Worm (Caenorhabditis elegans) whole organism, late embryonic: ENCODE results near the gene mam-6.

Source experiments
- C08G9.2 ChIP-seq: sonication (generic microtip); optimal IDR thresholded peaks from 2 replicates; lab custom pipeline; 2016; ENCODE audit warnings: mild to moderate bottlenecking, missing genetic modification characterization, moderate library complexity, missing compliant biosample characterization
- F13H6.1 ChIP-seq: sonication (generic microtip); optimal IDR thresholded peaks from 2 replicates; lab custom pipeline; 2016; ENCODE audit warnings: missing genetic modification characterization, missing compliant biosample characterization
- K09A11.1 ChIP-seq: sonication (generic microtip); optimal IDR thresholded peaks from 2 replicates; lab custom pipeline; 2017; ENCODE audit warnings: antibody characterized with exemption, mild to moderate bottlenecking, missing genetic modification characterization, missing compliant biosample characterization; ENCODE audit not compliant: insufficient read depth
- T23F11.4 ChIP-seq: fragments of 200-800 bp; sonication (Bioruptor generic); optimal IDR thresholded peaks from 2 replicates; lab custom pipeline; 2018; ENCODE audit warnings: mild to moderate bottlenecking, missing genetic modification characterization, missing compliant biosample characterization
- ahr-1 ChIP-seq: sonication (generic microtip); optimal IDR thresholded peaks from 2 replicates; lab custom pipeline; 2016; ENCODE audit warnings: missing genetic modification characterization, missing compliant biosample characterization
- ama-1 ChIP-seq: fragments of 150-350 bp; optimal IDR thresholded peaks from 2 replicates; lab custom pipeline; 2014
- ceh-14 ChIP-seq: sonication (generic microtip); optimal IDR thresholded peaks from 2 replicates; lab custom pipeline; 2016; ENCODE audit warnings: missing genotype, missing genetic modification characterization, missing compliant biosample characterization
- ceh-18 ChIP-seq: sonication (generic microtip); optimal IDR thresholded peaks from 2 replicates; lab custom pipeline; 2016; ENCODE audit warnings: missing genetic modification characterization, missing compliant biosample characterization
- ceh-2 ChIP-seq: sonication (generic microtip); optimal IDR thresholded peaks from 2 replicates; lab custom pipeline; 2016; ENCODE audit warnings: missing genotype, missing genetic modification characterization, missing compliant biosample characterization
- ceh-22 ChIP-seq: sonication (generic microtip); optimal IDR thresholded peaks from 2 replicates; lab custom pipeline; 2017; ENCODE audit warnings: missing biosample characterization, missing genetic modification characterization
- ceh-24 ChIP-seq: sonication (generic microtip); optimal IDR thresholded peaks from 2 replicates; lab custom pipeline; 2016; ENCODE audit warnings: mild to moderate bottlenecking, missing genetic modification characterization, missing compliant biosample characterization
- ceh-30 ChIP-seq: fragments of 150-350 bp; optimal IDR thresholded peaks from 2 replicates; lab custom pipeline; 2014; ENCODE audit warnings: missing biosample characterization, missing genetic modification characterization
- ceh-31 ChIP-seq: sonication (generic microtip); optimal IDR thresholded peaks from 2 replicates; lab custom pipeline; 2016; ENCODE audit warnings: missing genetic modification characterization, missing compliant biosample characterization
- ceh-34 ChIP-seq: sonication (generic microtip); optimal IDR thresholded peaks from 2 replicates; lab custom pipeline; 2016; ENCODE audit warnings: mild to moderate bottlenecking, missing genetic modification characterization, missing compliant biosample characterization
- ceh-45 ChIP-seq: fragments of 200-800 bp; sonication (Bioruptor generic); IDR thresholded peaks from 2 replicates; pipeline ENCODE4 v1.3.6; 2022; ENCODE audit warnings: missing genetic modification reagents, missing genetic modification characterization, missing compliant biosample characterization
- ceh-48 ChIP-seq: sonication (generic microtip); optimal IDR thresholded peaks from 2 replicates; lab custom pipeline; 2016; ENCODE audit warnings: missing genetic modification characterization, inconsistent platforms, missing compliant biosample characterization
- ceh-6 ChIP-seq: fragments of 200-800 bp; sonication (Bioruptor generic); optimal IDR thresholded peaks from 2 replicates; lab custom pipeline; 2018; ENCODE audit warnings: mild to moderate bottlenecking, missing genetic modification characterization, missing compliant biosample characterization
- ceh-9 ChIP-seq: sonication (generic microtip); optimal IDR thresholded peaks from 2 replicates; lab custom pipeline; 2016; ENCODE audit warnings: mild to moderate bottlenecking, missing genetic modification characterization, inconsistent platforms, missing compliant biosample characterization
- che-1 ChIP-seq: sonication (generic microtip); optimal IDR thresholded peaks from 2 replicates; lab custom pipeline; 2016; ENCODE audit warnings: mild to moderate bottlenecking, missing genetic modification characterization, missing compliant biosample characterization
- dve-1 ChIP-seq: sonication (generic microtip); optimal IDR thresholded peaks from 2 replicates; lab custom pipeline; 2017; ENCODE audit warnings: antibody characterized with exemption, mild to moderate bottlenecking, missing genetic modification characterization, missing compliant biosample characterization
- ets-4 ChIP-seq: sonication (generic microtip); optimal IDR thresholded peaks from 2 replicates; lab custom pipeline; 2016; ENCODE audit warnings: missing genetic modification characterization, missing compliant biosample characterization
- eyg-1 ChIP-seq: sonication (generic microtip); optimal IDR thresholded peaks from 2 replicates; lab custom pipeline; 2016; ENCODE audit warnings: missing genotype, missing genetic modification characterization, missing compliant biosample characterization
- fkh-10 ChIP-seq: fragments of 150-350 bp; optimal IDR thresholded peaks from 2 replicates; lab custom pipeline; 2014; ENCODE audit warnings: missing biosample characterization, missing genetic modification reagents, missing genetic modification characterization
- gmeb-2 ChIP-seq: sonication (generic microtip); optimal IDR thresholded peaks from 2 replicates; lab custom pipeline; 2016; ENCODE audit warnings: missing genetic modification characterization, inconsistent platforms, missing compliant biosample characterization
- hlh-13 ChIP-seq: fragments of 200-800 bp; sonication (Bioruptor generic); optimal IDR thresholded peaks from 2 replicates; lab custom pipeline; 2018; ENCODE audit warnings: mild to moderate bottlenecking, missing genetic modification characterization, missing compliant biosample characterization
- hlh-15 ChIP-seq: sonication (generic microtip); optimal IDR thresholded peaks from 2 replicates; lab custom pipeline; 2016; ENCODE audit warnings: missing genetic modification characterization, missing compliant biosample characterization
- hlh-30 ChIP-seq: sonication (generic microtip); optimal IDR thresholded peaks from 2 replicates; lab custom pipeline; 2017; ENCODE audit warnings: antibody characterized with exemption, missing genetic modification characterization, missing compliant biosample characterization; ENCODE audit not compliant: insufficient read depth
- hlh-8 ChIP-seq: sonication (generic microtip); optimal IDR thresholded peaks from 2 replicates; lab custom pipeline; 2016; ENCODE audit warnings: missing genotype, missing genetic modification characterization, missing compliant biosample characterization
- lim-6 ChIP-seq: sonication (generic microtip); optimal IDR thresholded peaks from 2 replicates; lab custom pipeline; 2016; ENCODE audit warnings: missing genetic modification characterization, missing compliant biosample characterization
- lin-11 ChIP-seq: fragments of 200-800 bp; sonication (Bioruptor generic); optimal IDR thresholded peaks from 2 replicates; lab custom pipeline; 2018; ENCODE audit warnings: mild to moderate bottlenecking, missing genetic modification characterization, missing compliant biosample characterization
- mec-3 ChIP-seq: sonication (generic microtip); optimal IDR thresholded peaks from 2 replicates; lab custom pipeline; 2016; ENCODE audit warnings: borderline replicate concordance, missing genetic modification characterization, missing compliant biosample characterization
- nfya-1 ChIP-seq: sonication (generic microtip); optimal IDR thresholded peaks from 2 replicates; lab custom pipeline; 2017; ENCODE audit warnings: missing genetic modification characterization, mild to moderate bottlenecking, missing compliant biosample characterization, antibody characterized with exemption, moderate library complexity
- npax-4 ChIP-seq: sonication (generic microtip); optimal IDR thresholded peaks from 2 replicates; lab custom pipeline; 2016; ENCODE audit warnings: missing genetic modification characterization, missing compliant biosample characterization
- odd-2 ChIP-seq: sonication (generic microtip); optimal IDR thresholded peaks from 2 replicates; lab custom pipeline; 2017; ENCODE audit warnings: antibody characterized with exemption, mild to moderate bottlenecking, missing genetic modification characterization, missing compliant biosample characterization
- pha-4 ChIP-seq: fragments of 150-350 bp; optimal IDR thresholded peaks from 2 replicates; lab custom pipeline; 2018; ENCODE audit warnings: missing biosample characterization, missing genetic modification reagents, missing genetic modification characterization
- ref-2 ChIP-seq: sonication (generic microtip); optimal IDR thresholded peaks from 2 replicates; lab custom pipeline; 2016; ENCODE audit warnings: missing genetic modification characterization, missing compliant biosample characterization
- sdc-2 ChIP-seq: sonication (generic microtip); optimal IDR thresholded peaks from 2 replicates; lab custom pipeline; 2016; ENCODE audit warnings: missing genotype, missing genetic modification characterization, missing compliant biosample characterization
- sox-2 ChIP-seq: fragments of 200-800 bp; sonication (Bioruptor generic); IDR thresholded peaks from 2 replicates; pipeline ENCODE4 v1.3.6; 2022; ENCODE audit warnings: missing genetic modification reagents, missing genetic modification characterization, missing compliant biosample characterization
- syd-9 ChIP-seq: sonication (generic microtip); optimal IDR thresholded peaks from 2 replicates; lab custom pipeline; 2016; ENCODE audit warnings: mild to moderate bottlenecking, missing genetic modification characterization, moderate library complexity, missing compliant biosample characterization
- tbx-2 ChIP-seq: sonication (generic microtip); optimal IDR thresholded peaks from 2 replicates; lab custom pipeline; 2016; ENCODE audit warnings: missing genetic modification characterization, missing compliant biosample characterization
- ttx-3 ChIP-seq: sonication (generic microtip); optimal IDR thresholded peaks from 2 replicates; lab custom pipeline; 2016; ENCODE audit warnings: missing genetic modification reagents, missing genetic modification characterization, missing compliant biosample characterization
- unc-42 ChIP-seq: sonication (generic microtip); optimal IDR thresholded peaks from 2 replicates; lab custom pipeline; 2016; ENCODE audit warnings: missing genotype, missing genetic modification characterization, missing compliant biosample characterization
- unc-55 ChIP-seq: sonication (generic microtip); optimal IDR thresholded peaks from 2 replicates; lab custom pipeline; 2017; ENCODE audit warnings: missing biosample characterization, missing genetic modification reagents, missing genetic modification characterization
- unc-86 ChIP-seq: sonication (generic microtip); optimal IDR thresholded peaks from 2 replicates; lab custom pipeline; 2016; ENCODE audit warnings: missing genetic modification characterization, missing compliant biosample characterization
- zip-5 ChIP-seq: sonication (generic microtip); optimal IDR thresholded peaks from 2 replicates; lab custom pipeline; 2016; ENCODE audit warnings: missing genetic modification characterization, missing compliant biosample characterization
- ztf-16 ChIP-seq: sonication (generic microtip); optimal IDR thresholded peaks from 2 replicates; lab custom pipeline; 2017; ENCODE audit warnings: missing genetic modification characterization, missing compliant biosample characterization

Gene mam-6

ce11 chrX:15042549-15042948, 26.6 kb downstream of the mam-6 start:
- TF ChIP-seq gmeb-2 (tag; lab: Kevin White, UChicago): no peak
- TF ChIP-seq F13H6.1 (tag; lab: Kevin White, UChicago): no peak
- no peak for TF ChIP-seq odd-2 (tag; lab: Kevin White, UChicago)
- TF ChIP-seq hlh-8 (tag; lab: Kevin White, UChicago): no peak
- TF ChIP-seq zip-5: no peak
- no peak for TF ChIP-seq ama-1
- TF ChIP-seq ahr-1 (tag; lab: Kevin White, UChicago): no peak
- no peak for TF ChIP-seq hlh-13 (GFP tag; lab: Kevin White, UChicago)
- TF ChIP-seq nfya-1 (tag; lab: Kevin White, UChicago): no peak
- no peak for TF ChIP-seq ceh-2 (tag; lab: Kevin White, UChicago)
- TF ChIP-seq ceh-31 (tag; lab: Kevin White, UChicago): no peak
- no peak for TF ChIP-seq pha-4 (tag; lab: Kevin White, UChicago)
- TF ChIP-seq fkh-10 (GFP tag; lab: Kevin White, UChicago): no peak
- TF ChIP-seq sox-2 (GFP tag; lab: Robert Waterston, UW): no peak
- no peak for TF ChIP-seq syd-9
- TF ChIP-seq ceh-14 (tag; lab: Kevin White, UChicago): no peak
- TF ChIP-seq mec-3 (tag; lab: Kevin White, UChicago): no peak
- no peak for TF ChIP-seq ets-4
- no peak for TF ChIP-seq dve-1 (tag; lab: Kevin White, UChicago)

DNA sequence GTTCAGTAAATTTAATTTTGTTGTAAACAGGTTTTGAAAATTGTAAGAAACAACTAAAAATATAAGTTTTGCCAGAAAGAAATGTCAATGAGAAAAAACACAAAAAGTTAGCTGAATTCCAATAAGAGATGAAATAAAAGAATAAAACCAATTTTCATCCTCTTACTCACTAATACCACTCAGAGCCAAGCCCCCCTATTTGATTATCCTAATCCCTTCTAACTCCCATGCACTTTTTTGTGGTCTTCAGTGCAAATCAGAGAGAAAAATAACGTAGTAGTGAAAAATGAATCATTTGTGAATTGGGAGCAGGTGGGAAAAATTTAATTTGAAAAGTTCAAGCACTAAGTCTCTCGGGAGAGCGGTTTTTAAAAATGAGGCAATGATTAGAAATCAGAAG, 27.8 kb downstream of the mam-6 start:
- TF ChIP-seq ets-4: no peak
- TF ChIP-seq npax-4 (tag; lab: Kevin White, UChicago): no peak
- peak; percentile 83 for TF ChIP-seq unc-42 (tag; lab: Kevin White, UChicago)
- TF ChIP-seq, all 69 proteins: peak for 1

DNA sequence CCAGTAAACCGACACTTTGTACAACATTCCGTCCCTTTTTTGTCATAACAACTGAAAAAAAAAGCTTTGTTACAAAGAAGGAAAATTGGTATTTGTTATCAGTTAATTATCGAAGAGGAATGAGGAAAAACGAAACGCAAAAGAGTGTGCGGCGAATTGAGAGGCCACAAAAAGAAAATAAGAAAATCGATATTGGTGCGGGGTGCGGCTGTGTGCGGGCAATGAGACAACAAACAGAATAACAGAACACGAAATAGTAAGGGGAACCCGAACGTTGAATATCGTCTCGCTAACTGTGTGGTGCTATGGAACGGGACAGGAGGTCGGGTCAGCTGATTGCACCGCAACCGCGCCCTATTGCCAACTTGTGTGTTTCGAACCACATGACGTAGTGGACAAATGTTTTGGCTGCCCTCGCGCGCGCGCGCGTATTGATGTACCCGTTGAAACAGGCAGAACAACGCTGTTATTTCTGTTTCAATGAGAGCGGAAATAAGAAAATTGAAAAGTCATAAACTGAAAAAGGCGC, 28.5 kb downstream of the mam-6 start, which contains the start of gene C18B12.4:
TSS of gene C18B12.4 (minus strand) at position 51 of the 529 bp plus-strand sequence.
- TF ChIP-seq eyg-1 (tag; lab: Kevin White, UChicago) (peak; percentile 19), ceh-18 (peak; percentile 83), npax-4 (tag; lab: Kevin White, UChicago) (no peak), ceh-22 (tag; lab: Kevin White, UChicago) (no peak), hlh-8 (tag; lab: Kevin White, UChicago) (peak; percentile 49), ceh-48 (tag; lab: Kevin White, UChicago) (peak; percentile 50), T23F11.4 (GFP tag; lab: Kevin White, UChicago) (no peak), tbx-2 (tag; lab: Kevin White, UChicago) (peak; percentile 68), hlh-30 (tag; lab: Kevin White, UChicago) (peak; percentile 99), ztf-16 (tag; lab: Kevin White, UChicago) (peak; percentile 9), unc-86 (tag; lab: Kevin White, UChicago) (no peak), ceh-31 (tag; lab: Kevin White, UChicago) (peak; percentile 84), C08G9.2 (tag; lab: Kevin White, UChicago) (peak; percentile 6), lim-6 (peak; percentile 8), syd-9 (no peak), ttx-3 (tag; lab: Kevin White, UChicago) (no peak), ets-4 (peak; percentile 36), gmeb-2 (tag; lab: Kevin White, UChicago) (no peak), lin-11 (tag; lab: Kevin White, UChicago) (no peak), ceh-45 (GFP tag; lab: Robert Waterston, UW) (no peak), nfya-1 (tag; lab: Kevin White, UChicago) (peak; percentile 72), pha-4 (tag; lab: Kevin White, UChicago) (no peak), sox-2 (GFP tag; lab: Robert Waterston, UW) (peak; percentile 6; the same call in 1 of the 2 replicates), ceh-9 (no peak), sdc-2 (tag; lab: Kevin White, UChicago) (peak; percentile 88), ceh-2 (tag; lab: Kevin White, UChicago) (peak; percentile 65), hlh-13 (GFP tag; lab: Kevin White, UChicago) (no peak), unc-55 (GFP tag; lab: Kevin White, UChicago) (peak; percentile 80), odd-2 (tag; lab: Kevin White, UChicago) (no peak), ceh-24 (tag; lab: Kevin White, UChicago) (no peak), hlh-15 (tag; lab: Kevin White, UChicago) (no peak), fkh-10 (GFP tag; lab: Kevin White, UChicago) (no peak), ceh-34 (peak; percentile 78), che-1 (no peak), unc-42 (tag; lab: Kevin White, UChicago) (no peak), ref-2 (tag; lab: Kevin White, UChicago) (peak; percentile 76), ceh-6 (GFP tag; lab: Kevin White, UChicago) (no peak), ceh-30 (tag; lab: Kevin White, UChicago) (peak; percentile 61), ceh-14 (tag; lab: Kevin White, UChicago) (peak; percentile 33), K09A11.1 (tag; lab: Kevin White, UChicago) (no peak)
